Worm (Caenorhabditis elegans): ENCODE results near the gene gpcp-1.

ce11 chrX:3135186-3135585, 24.8 kb upstream of the gpcp-1 start, which contains the start of gene K10B3.1:
- TF ChIP-seq lsy-2 (tag; optimal IDR thresholded peaks at IDR 0.05) (no peak), unc-39 (tag; optimal IDR thresholded peaks at IDR 0.05) (no peak), nhr-237 (tag; optimal IDR thresholded peaks at IDR 0.05) (no peak), hlh-1 (tag; optimal IDR thresholded peaks at IDR 0.05) (no peak), elt-1 (tag; optimal IDR thresholded peaks at IDR 0.05; ENCODE audit: borderline replicate concordance, insufficient read depth) (no peak)

Measured in whole organism, mixed stage, embryonic.